Worm (Caenorhabditis elegans): ENCODE results near the gene K01A6.5.

DNA sequence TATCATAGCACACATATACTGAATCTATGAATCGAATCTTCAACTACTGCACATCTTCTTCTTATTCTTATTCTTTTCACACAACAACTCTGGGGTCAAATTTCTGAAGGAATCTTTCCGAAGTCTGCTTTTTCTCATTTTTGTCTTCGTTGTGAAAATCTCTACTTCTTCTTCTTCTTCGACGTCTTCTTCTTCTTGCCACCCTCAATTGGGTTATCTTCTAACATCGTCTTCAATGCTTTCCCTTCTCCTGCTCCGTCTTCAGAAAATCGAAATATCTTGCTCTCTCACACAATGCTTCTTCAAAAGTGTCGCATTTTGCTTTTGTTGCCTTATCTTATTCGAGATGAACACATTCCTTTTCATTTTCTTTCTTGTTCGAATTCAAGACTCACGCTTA, 19.3 kb upstream of the K01A6.5 start:
- no peak for TF ChIP-seq fax-1 (tag; optimal IDR thresholded peaks at IDR 0.05)
- no peak for TF ChIP-seq nhr-11 (tag; optimal IDR thresholded peaks at IDR 0.05)

Measured in whole organism, late embryonic.